Fruit fly (Drosophila melanogaster) whole organism, prepupa: Measurements from ENCODE around the gene Kul.

Experiments
- Blimp-1 ChIP-seq: fragments of 200-800 bp; sonication (Bioruptor generic); optimal IDR thresholded peaks from 3 replicates; lab custom pipeline; 2017; ENCODE audit warnings: missing biosample characterization, missing genetic modification characterization, mild to moderate bottlenecking, moderate library complexity, missing genetic modification reagents
- CG10631 ChIP-seq: fragments of 200-800 bp; sonication (Bioruptor generic); optimal IDR thresholded peaks from 2 replicates; lab custom pipeline; 2016; ENCODE audit warnings: missing biosample characterization, missing genetic modification characterization
- CG11294 ChIP-seq: fragments of 200-800 bp; sonication (Bioruptor generic); IDR thresholded peaks from 2 replicates; pipeline ENCODE4 v1.3.6; 2022; ENCODE audit warnings: missing biosample characterization, missing genetic modification characterization
- CG11902 ChIP-seq: fragments of 200-800 bp; sonication (Bioruptor generic); optimal IDR thresholded peaks from 3 replicates; lab custom pipeline; 2016; ENCODE audit warnings: missing biosample characterization, missing genetic modification characterization
- CG1621 ChIP-seq: fragments of 200-800 bp; sonication (Bioruptor generic); optimal IDR thresholded peaks from 3 replicates; lab custom pipeline; 2018; ENCODE audit warnings: missing biosample characterization, mild to moderate bottlenecking, missing genetic modification characterization
- CG16779 ChIP-seq: fragments of 200-800 bp; sonication (Bioruptor generic); optimal IDR thresholded peaks from 3 replicates; lab custom pipeline; 2017; ENCODE audit warnings: missing biosample characterization, mild to moderate bottlenecking, missing genetic modification characterization
- CG3032 ChIP-seq: fragments of 200-800 bp; optimal IDR thresholded peaks from 2 replicates; lab custom pipeline; 2019; ENCODE audit warnings: missing biosample characterization, mild to moderate bottlenecking, missing genetic modification characterization, moderate library complexity
- CG32006 ChIP-seq: fragments of 200-800 bp; sonication (Bioruptor generic); optimal IDR thresholded peaks from 3 replicates; lab custom pipeline; 2017; ENCODE audit warnings: missing biosample characterization, mild to moderate bottlenecking, missing genetic modification characterization
- CG34406 ChIP-seq: fragments of 200-800 bp; sonication (Bioruptor generic); optimal IDR thresholded peaks from 3 replicates; lab custom pipeline; 2016; ENCODE audit warnings: missing biosample characterization, missing genetic modification characterization
- CG3919 ChIP-seq: fragments of 200-800 bp; sonication (Bioruptor generic); optimal IDR thresholded peaks from 3 replicates; lab custom pipeline; 2016; ENCODE audit warnings: missing biosample characterization, missing genetic modification characterization
- CG4318 ChIP-seq: fragments of 200-800 bp; sonication (Bioruptor generic); optimal IDR thresholded peaks from 3 replicates; lab custom pipeline; 2017; ENCODE audit warnings: missing biosample characterization, mild to moderate bottlenecking, missing genetic modification characterization
- CG6163 ChIP-seq: fragments of 200-800 bp; sonication (Bioruptor generic); IDR thresholded peaks from 3 replicates; pipeline ENCODE4 v1.3.6; 2022; ENCODE audit warnings: missing biosample characterization, missing genetic modification characterization
- CG6276 ChIP-seq: fragments of 200-800 bp; sonication (Bioruptor generic); optimal IDR thresholded peaks from 2 replicates; lab custom pipeline; 2017; ENCODE audit warnings: missing biosample characterization, mild to moderate bottlenecking, missing genetic modification characterization
- CG6792 ChIP-seq: fragments of 200-800 bp; sonication (Bioruptor generic); optimal IDR thresholded peaks from 3 replicates; lab custom pipeline; 2016; ENCODE audit warnings: missing biosample characterization, missing genetic modification characterization
- CG6808 ChIP-seq: fragments of 200-800 bp; sonication (Bioruptor generic); optimal IDR thresholded peaks from 3 replicates; lab custom pipeline; 2017; ENCODE audit warnings: missing biosample characterization, missing genetic modification characterization, mild to moderate bottlenecking, moderate library complexity, missing genetic modification reagents
- CG7368 ChIP-seq: fragments of 200-800 bp; sonication (Bioruptor generic); optimal IDR thresholded peaks from 3 replicates; lab custom pipeline; 2016; ENCODE audit warnings: missing biosample characterization, missing genetic modification characterization
- CG8119 ChIP-seq: fragments of 200-800 bp; sonication (Bioruptor generic); IDR thresholded peaks from 3 replicates; pipeline ENCODE4 v1.3.6; 2022; ENCODE audit warnings: missing biosample characterization, missing genetic modification characterization
- CG8319 ChIP-seq: fragments of 200-800 bp; sonication (Bioruptor generic); optimal IDR thresholded peaks from 3 replicates; lab custom pipeline; 2016; ENCODE audit warnings: missing biosample characterization, missing genetic modification characterization
- CG9139 ChIP-seq: fragments of 200-800 bp; sonication (Bioruptor generic); optimal IDR thresholded peaks from 3 replicates; lab custom pipeline; 2017; ENCODE audit warnings: missing biosample characterization, mild to moderate bottlenecking, missing genetic modification characterization
- Eip75B ChIP-seq: fragments of 200-800 bp; sonication (Bioruptor generic); optimal IDR thresholded peaks from 3 replicates; lab custom pipeline; 2016; ENCODE audit warnings: missing biosample characterization, missing genetic modification characterization
- Eip78C ChIP-seq: fragments of 200-800 bp; sonication (Bioruptor generic); peaks from one replicate; lab custom pipeline; 2016; ENCODE audit warnings: missing biosample characterization, missing genetic modification characterization
- Eip93F ChIP-seq: fragments of 200-800 bp; sonication (Bioruptor generic); optimal IDR thresholded peaks from 2 replicates; lab custom pipeline; 2016; ENCODE audit warnings: missing biosample characterization, mild to moderate bottlenecking, missing genetic modification characterization
- Ets21C ChIP-seq: fragments of 200-800 bp; sonication (Bioruptor generic); optimal IDR thresholded peaks from 3 replicates; lab custom pipeline; 2016; ENCODE audit warnings: missing biosample characterization, missing genetic modification characterization
- Gug ChIP-seq: fragments of 200-800 bp; sonication (Bioruptor generic); IDR thresholded peaks from 2 replicates; pipeline ENCODE4 v1.3.6; 2022; ENCODE audit warnings: missing biosample characterization, missing genetic modification characterization
- Hr38 ChIP-seq: sonication (Bioruptor generic); optimal IDR thresholded peaks from 2 replicates; lab custom pipeline; 2016; ENCODE audit warnings: missing biosample characterization, missing genetic modification characterization
- Hr39 ChIP-seq: fragments of 200-800 bp; sonication (Bioruptor generic); optimal IDR thresholded peaks from 2 replicates; lab custom pipeline; 2016; ENCODE audit warnings: missing biosample characterization, missing genetic modification characterization
- Hr4 ChIP-seq: fragments of 200-800 bp; sonication (Bioruptor generic); optimal IDR thresholded peaks from 3 replicates; lab custom pipeline; 2016; ENCODE audit warnings: missing biosample characterization, missing genetic modification characterization
- Lpt ChIP-seq: fragments of 200-800 bp; sonication (Bioruptor generic); optimal IDR thresholded peaks from 3 replicates; lab custom pipeline; 2016; ENCODE audit warnings: missing biosample characterization, missing genetic modification characterization
- Met ChIP-seq: fragments of 200-800 bp; sonication (Bioruptor generic); optimal IDR thresholded peaks from 3 replicates; lab custom pipeline; 2016; ENCODE audit warnings: missing biosample characterization, missing genetic modification characterization
- OdsH ChIP-seq: fragments of 200-800 bp; sonication (Bioruptor generic); optimal IDR thresholded peaks from 3 replicates; lab custom pipeline; 2016; ENCODE audit warnings: missing biosample characterization, missing genetic modification characterization
- Smox ChIP-seq: fragments of 200-800 bp; sonication (Bioruptor generic); optimal IDR thresholded peaks from 3 replicates; lab custom pipeline; 2016; ENCODE audit warnings: missing biosample characterization, missing genetic modification characterization
- Sox102F ChIP-seq: fragments of 200-800 bp; sonication (Bioruptor generic); optimal IDR thresholded peaks from 2 replicates; lab custom pipeline; 2016; ENCODE audit warnings: missing biosample characterization, mild to moderate bottlenecking, missing genetic modification characterization
- Sox15 ChIP-seq: fragments of 200-800 bp; sonication (Bioruptor generic); optimal IDR thresholded peaks from 3 replicates; lab custom pipeline; 2016; ENCODE audit warnings: missing biosample characterization, missing genetic modification characterization
- acj6 ChIP-seq: fragments of 200-800 bp; sonication (Bioruptor generic); optimal IDR thresholded peaks from 3 replicates; lab custom pipeline; 2016; ENCODE audit warnings: missing biosample characterization, missing genetic modification characterization
- cyc ChIP-seq: fragments of 200-800 bp; sonication (Bioruptor generic); optimal IDR thresholded peaks from 3 replicates; lab custom pipeline; 2016; ENCODE audit warnings: missing biosample characterization, missing genetic modification characterization
- dac ChIP-seq: fragments of 200-800 bp; sonication (Bioruptor generic); optimal IDR thresholded peaks from 2 replicates; lab custom pipeline; 2017; ENCODE audit warnings: missing biosample characterization, mild to moderate bottlenecking, missing genetic modification characterization
- dsx ChIP-seq: fragments of 200-800 bp; optimal IDR thresholded peaks from 3 replicates; lab custom pipeline; 2019; ENCODE audit warnings: missing biosample characterization, mild to moderate bottlenecking, missing genetic modification characterization, moderate library complexity; ENCODE audit not compliant: poor library complexity, severe bottlenecking
- eg ChIP-seq: fragments of 200-800 bp; sonication (Bioruptor generic); IDR thresholded peaks from 3 replicates; pipeline ENCODE4 v1.3.6; 2022; ENCODE audit warnings: missing biosample characterization, missing genetic modification characterization
- esn ChIP-seq: fragments of 200-800 bp; sonication (Bioruptor generic); optimal IDR thresholded peaks from 2 replicates; lab custom pipeline; 2016; ENCODE audit warnings: missing biosample characterization, mild to moderate bottlenecking, missing genetic modification characterization, moderate library complexity
- fd59A ChIP-seq: fragments of 200-800 bp; sonication (Bioruptor generic); optimal IDR thresholded peaks from 2 replicates; lab custom pipeline; 2017; ENCODE audit warnings: missing biosample characterization, mild to moderate bottlenecking, missing genetic modification characterization, missing genetic modification reagents
- fd85E ChIP-seq: fragments of 200-800 bp; sonication (Bioruptor generic); optimal IDR thresholded peaks from 3 replicates; lab custom pipeline; 2016; ENCODE audit warnings: missing biosample characterization, missing genetic modification characterization
- lz ChIP-seq: fragments of 200-800 bp; sonication (Bioruptor generic); optimal IDR thresholded peaks from 3 replicates; lab custom pipeline; 2016; ENCODE audit warnings: missing biosample characterization, missing genetic modification characterization
- net ChIP-seq: fragments of 200-800 bp; sonication (Bioruptor generic); optimal IDR thresholded peaks from 3 replicates; lab custom pipeline; 2016; ENCODE audit warnings: missing biosample characterization, missing genetic modification characterization
- pdm3 ChIP-seq: fragments of 200-800 bp; sonication (Bioruptor generic); optimal IDR thresholded peaks from 3 replicates; lab custom pipeline; 2016; ENCODE audit warnings: missing biosample characterization, missing genetic modification characterization
- ss ChIP-seq, 2 experiments: fragments of 200-800 bp; sonication (Bioruptor generic); optimal IDR thresholded peaks; 2 replicates in 1 of 2; 3 replicates in 1 of 2; lab custom pipeline; 2017 to 2018; ENCODE audit warnings: mild to moderate bottlenecking in 2 of 2, missing biosample characterization in 2 of 2, missing genetic modification characterization in 2 of 2, moderate library complexity in 1 of 2
- topi ChIP-seq: fragments of 200-800 bp; sonication (Bioruptor generic); optimal IDR thresholded peaks from 3 replicates; lab custom pipeline; 2016; ENCODE audit warnings: missing biosample characterization, missing genetic modification characterization

The Kul gene

DNA sequence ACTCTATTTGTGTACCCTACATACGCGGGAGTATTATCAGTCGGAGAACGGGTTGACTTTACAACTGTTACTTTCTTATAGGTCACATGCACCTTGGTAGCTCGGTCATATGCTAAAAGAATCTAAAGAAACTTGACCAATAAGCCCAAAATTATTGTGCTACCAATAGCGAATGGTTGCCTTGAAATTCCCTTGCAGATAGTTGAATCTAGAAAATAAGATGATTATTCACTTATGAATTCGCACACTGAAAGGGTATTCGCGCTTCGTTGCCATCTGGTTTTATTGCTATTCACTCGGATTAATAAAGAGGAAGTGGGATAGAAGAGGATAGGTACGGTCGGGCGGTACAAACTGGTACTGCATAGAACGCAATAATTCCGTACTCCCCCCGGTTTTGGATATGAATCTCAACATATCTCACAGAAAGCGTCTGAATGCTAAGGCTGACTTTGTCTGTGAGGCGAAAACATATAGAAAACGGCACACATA is 48.2 kb downstream of the Kul start (continued):
- peak; percentile 87 for TF ChIP-seq pdm3 (GFP tag; lab: Kevin White, UChicago)
- TF ChIP-seq Gug (GFP tag; lab: Robert Waterston, UW) = peak; percentile 72
- peak; percentile 64 for TF ChIP-seq CG7368 (GFP tag; lab: Kevin White, UChicago)
- TF ChIP-seq Eip78C (GFP tag; lab: Kevin White, UChicago) = peak; percentile 95
- peak; percentile 80 for TF ChIP-seq Sox102F (GFP tag; lab: Kevin White, UChicago)
- peak; percentile 67 to 86 for TF ChIP-seq ss (GFP tag; optimal IDR thresholded peaks at IDR 0.05; lab: Kevin White, UChicago)
- peak; percentile 59 for TF ChIP-seq CG9139 (GFP tag; lab: Kevin White, UChicago)
- no peak for TF ChIP-seq CG16779 (tag; lab: Kevin White, UChicago)
- TF ChIP-seq esn (GFP tag; lab: Kevin White, UChicago) = peak; percentile 79
- TF ChIP-seq CG6808 (GFP tag; lab: Kevin White, UChicago) = peak; percentile 73
- peak; percentile 68 for TF ChIP-seq CG6276 (GFP tag; lab: Kevin White, UChicago)
- TF ChIP-seq OdsH = peak; percentile 87
- TF ChIP-seq lz (GFP tag; lab: Kevin White, UChicago) = peak; percentile 76
- TF ChIP-seq Eip75B = peak; percentile 68
- peak; percentile 72 for TF ChIP-seq dac (GFP tag; lab: Kevin White, UChicago)
- peak; percentile 81 for TF ChIP-seq topi (GFP tag; lab: Kevin White, UChicago)
- peak; percentile 78 for TF ChIP-seq Sox15 (GFP tag; lab: Kevin White, UChicago)
- TF ChIP-seq CG10631 = peak; percentile 77
- peak; percentile 76 for TF ChIP-seq net
- TF ChIP-seq Smox (GFP tag; lab: Kevin White, UChicago) = peak; percentile 68
- TF ChIP-seq CG8319 (GFP tag; lab: Kevin White, UChicago) = peak; percentile 16
- TF ChIP-seq Blimp-1 (GFP tag; lab: Kevin White, UChicago) = no peak
- TF ChIP-seq CG3032 (tag; lab: Kevin White, UChicago) = peak; percentile 73
- peak; percentile 74 for TF ChIP-seq CG11294 (GFP tag; lab: Robert Waterston, UW)
- TF ChIP-seq Hr39 = peak; percentile 86
- peak; percentile 76 for TF ChIP-seq CG11902 (GFP tag; lab: Kevin White, UChicago)
- TF ChIP-seq Met (GFP tag; lab: Kevin White, UChicago) = peak; percentile 61
- TF ChIP-seq, all 60 proteins: peak for 54

DNA sequence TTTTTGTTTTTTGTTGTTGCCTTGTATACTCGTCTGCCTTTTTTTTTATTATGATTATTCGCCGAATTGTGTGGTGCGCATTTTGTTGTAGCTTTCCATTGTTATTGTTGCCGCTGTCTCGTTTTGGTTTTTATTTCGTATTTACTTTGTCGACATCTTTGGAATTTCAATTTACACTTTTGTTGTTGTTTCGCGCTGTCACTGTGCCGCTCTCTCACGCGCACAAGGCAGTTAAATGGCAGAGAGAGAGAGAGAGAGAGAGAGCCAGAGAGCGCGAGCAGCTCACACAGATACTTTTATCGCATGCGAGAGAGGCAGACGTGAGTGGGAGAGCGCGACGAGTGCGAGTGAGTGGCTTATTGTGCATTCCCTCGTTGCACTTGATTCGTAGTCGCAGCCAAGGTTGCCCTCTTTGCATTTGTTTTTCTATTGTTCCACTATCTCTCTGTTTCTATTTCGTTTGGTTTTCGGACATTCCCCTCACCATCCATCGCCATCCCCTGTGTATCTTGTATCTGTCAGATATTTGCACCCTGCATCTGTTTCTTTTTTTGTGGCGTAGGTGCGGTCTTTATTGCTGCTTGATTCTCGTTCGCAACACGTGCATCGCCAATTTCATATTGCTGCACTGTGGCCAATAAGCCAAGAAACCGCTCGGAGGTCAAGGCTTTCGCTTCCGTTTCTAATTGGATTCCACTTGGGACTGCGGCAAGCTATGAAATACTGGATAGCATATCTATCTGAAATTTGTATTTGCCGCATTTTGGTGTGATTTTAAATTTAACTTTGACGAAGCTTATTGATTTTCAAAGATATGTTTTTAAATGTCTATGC is 48.9 kb downstream of the Kul start:
- no peak for TF ChIP-seq Hr4
- TF ChIP-seq esn (GFP tag; lab: Kevin White, UChicago) = no peak
- no peak for TF ChIP-seq CG3919
- TF ChIP-seq CG4318 (GFP tag; lab: Kevin White, UChicago) = no peak
- no peak for TF ChIP-seq CG6276 (GFP tag; lab: Kevin White, UChicago)
- TF ChIP-seq Ets21C = no peak
- TF ChIP-seq eg = no peak
- TF ChIP-seq CG9139 (GFP tag; lab: Kevin White, UChicago) = peak; percentile 4
- no peak for TF ChIP-seq Sox102F (GFP tag; lab: Kevin White, UChicago)
- TF ChIP-seq Lpt (GFP tag; lab: Kevin White, UChicago) = no peak
- TF ChIP-seq CG1621 (tag; lab: Kevin White, UChicago) = no peak
- no peak for TF ChIP-seq fd59A (GFP tag; lab: Kevin White, UChicago)
- no peak for TF ChIP-seq CG3032 (tag; lab: Kevin White, UChicago)
- TF ChIP-seq Eip78C (GFP tag; lab: Kevin White, UChicago) = peak; percentile 71
- TF ChIP-seq Eip93F (GFP tag; lab: Kevin White, UChicago) = peak; percentile 62
- TF ChIP-seq CG6792 = no peak
- TF ChIP-seq Hr38 (GFP tag; lab: Kevin White, UChicago) = no peak
- no peak for TF ChIP-seq CG11902 (GFP tag; lab: Kevin White, UChicago)
- no peak for TF ChIP-seq CG6808 (GFP tag; lab: Kevin White, UChicago)
- no peak for TF ChIP-seq net
- TF ChIP-seq Hr39 = no peak
- TF ChIP-seq CG6163 (GFP tag; lab: Robert Waterston, UW) = peak; percentile 54
- no peak for TF ChIP-seq acj6 (GFP tag; lab: Kevin White, UChicago)
- TF ChIP-seq Gug (GFP tag; lab: Robert Waterston, UW) = no peak
- no peak for TF ChIP-seq CG34406 (GFP tag; lab: Kevin White, UChicago)
- TF ChIP-seq cyc (GFP tag; lab: Kevin White, UChicago) = no peak
- no peak for TF ChIP-seq fd85E (GFP tag; lab: Kevin White, UChicago)
- no peak for TF ChIP-seq CG7368 (GFP tag; lab: Kevin White, UChicago)
- TF ChIP-seq Smox (GFP tag; lab: Kevin White, UChicago) = no peak
- TF ChIP-seq pdm3 (GFP tag; lab: Kevin White, UChicago) = no peak
- no peak for TF ChIP-seq CG32006 (GFP tag; lab: Kevin White, UChicago)
- TF ChIP-seq dsx (GFP tag; lab: Kevin White, UChicago) = peak; percentile 61
- TF ChIP-seq CG8119 (GFP tag; lab: Robert Waterston, UW) = no peak
- TF ChIP-seq topi (GFP tag; lab: Kevin White, UChicago) = no peak
